Fruit fly (Drosophila melanogaster): ENCODE data around the gene CG4757.

CG4757 gene

DNA sequence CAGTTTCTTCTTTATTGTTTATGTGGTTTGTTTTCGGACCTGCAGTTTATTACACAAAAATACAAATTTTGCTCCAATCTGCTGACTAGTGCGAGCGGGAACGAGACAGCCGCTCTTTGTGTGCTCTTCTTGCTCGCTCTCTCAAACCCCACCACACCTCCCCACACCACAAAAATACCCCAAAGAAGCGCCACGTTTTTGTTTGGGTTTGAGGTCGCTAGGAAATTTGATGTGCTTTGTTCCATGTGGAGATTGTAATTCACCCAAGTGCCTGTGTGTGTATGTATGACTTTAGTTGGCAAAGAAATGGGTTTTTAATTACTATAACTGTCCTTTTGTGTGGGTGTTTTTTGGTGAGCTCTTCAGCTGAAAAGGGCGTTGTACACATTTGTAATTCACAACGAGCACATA lies 37.1 kb downstream of the CG4757 start:
- TF ChIP-seq Vsx2 (GFP tag; optimal IDR thresholded peaks at IDR 0.05; ENCODE audit: partially characterized antibody) (peak; percentile 8), rgr (GFP tag; optimal IDR thresholded peaks at IDR 0.05) (peak; percentile 21), sage (GFP tag; optimal IDR thresholded peaks at IDR 0.05) (no peak), CrebA (GFP tag; optimal IDR thresholded peaks at IDR 0.05; ENCODE audit: borderline replicate concordance) (peak; percentile 84), Jra (GFP tag; optimal IDR thresholded peaks at IDR 0.05) (no peak), woc (GFP tag; optimal IDR thresholded peaks at IDR 0.05) (peak; percentile 79), h (GFP tag; optimal IDR thresholded peaks at IDR 0.05) (peak; percentile 29), Dif (GFP tag; optimal IDR thresholded peaks at IDR 0.05; ENCODE audit: partially characterized antibody) (peak; percentile 19), dl (GFP tag; optimal IDR thresholded peaks at IDR 0.05; ENCODE audit: insufficient read depth in 1 of 2, partially characterized antibody in 2 of 2) (peak; percentile 12 to 53), foxo (GFP tag; optimal IDR thresholded peaks at IDR 0.05) (peak in 1 of 2 experiments; percentile 9), HLH106 (tag; optimal IDR thresholded peaks at IDR 0.05) (peak; percentile 21), Rel (GFP tag; optimal IDR thresholded peaks at IDR 0.05) (no peak), Rel (tag; optimal IDR thresholded peaks at IDR 0.05) (peak; percentile 75), lola (GFP tag; optimal IDR thresholded peaks at IDR 0.05) (no peak), fru (GFP tag; optimal IDR thresholded peaks at IDR 0.05) (no peak), psq (GFP tag; optimal IDR thresholded peaks at IDR 0.05) (peak; percentile 48), br (GFP tag; optimal IDR thresholded peaks at IDR 0.05) (peak; percentile 38), Hnf4 (GFP tag; optimal IDR thresholded peaks at IDR 0.05) (peak; percentile 5)

dm6 chr3R:11199227-11199835 lies 38.3 kb downstream of the CG4757 start:
- TF ChIP-seq h (GFP tag; optimal IDR thresholded peaks at IDR 0.05) (peak; percentile 36), Rel (GFP tag; optimal IDR thresholded peaks at IDR 0.05) (no peak), Rel (tag; optimal IDR thresholded peaks at IDR 0.05) (peak; percentile 47), pan (optimal IDR thresholded peaks at IDR 0.05) (no peak)

dm6 chr3R:11200042-11200884 lies 39.3 kb downstream of the CG4757 start:
- TF ChIP-seq dl (GFP tag; optimal IDR thresholded peaks at IDR 0.05; ENCODE audit: insufficient read depth in 1 of 2, partially characterized antibody in 2 of 2) (peak; percentile 48 to 81), Dif (GFP tag; optimal IDR thresholded peaks at IDR 0.05; ENCODE audit: partially characterized antibody) (peak; percentile 83), CG32264 (GFP tag; optimal IDR thresholded peaks at IDR 0.05) (no peak), Hr83 (GFP tag; optimal IDR thresholded peaks at IDR 0.05; ENCODE audit: poor library complexity, severe bottlenecking) (peak; percentile 21)

DNA sequence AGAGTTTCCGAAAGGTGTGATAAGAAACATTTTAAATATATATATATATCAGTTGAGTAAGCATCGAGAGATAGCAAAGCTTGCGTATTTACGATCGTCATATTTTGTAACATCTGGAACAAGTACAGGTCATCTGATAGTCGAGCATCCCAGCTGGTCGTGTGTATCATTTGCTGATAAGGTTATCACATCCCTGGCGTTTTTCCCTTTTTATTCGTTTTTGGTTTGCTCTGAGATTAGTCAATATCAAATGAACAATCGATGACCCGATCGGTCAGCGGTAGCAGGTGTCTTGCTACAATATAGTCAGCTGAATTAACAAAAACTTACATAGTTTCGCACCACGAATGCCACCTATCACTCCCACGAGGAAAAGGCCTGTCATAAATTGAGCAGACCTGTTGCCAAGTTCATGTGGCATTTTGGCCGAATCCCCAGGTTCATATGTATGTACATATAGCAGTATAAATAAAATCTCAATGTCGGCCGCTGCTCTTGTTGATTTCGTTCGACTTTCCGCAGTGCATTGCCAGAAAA lies 39.9 kb downstream of the CG4757 start:
- TF ChIP-seq dl (GFP tag; optimal IDR thresholded peaks at IDR 0.05; ENCODE audit: insufficient read depth in 1 of 2, partially characterized antibody in 2 of 2) (no peak), CG32264 (GFP tag; optimal IDR thresholded peaks at IDR 0.05) (peak; percentile 55), Myc (optimal IDR thresholded peaks at IDR 0.05) (no peak), sv (GFP tag; optimal IDR thresholded peaks at IDR 0.05) (peak; percentile 39), OdsH (GFP tag; optimal IDR thresholded peaks at IDR 0.05) (peak; percentile 85), Dif (GFP tag; optimal IDR thresholded peaks at IDR 0.05; ENCODE audit: partially characterized antibody) (no peak), Rel (GFP tag; optimal IDR thresholded peaks at IDR 0.05) (peak; percentile 77), Rel (tag; optimal IDR thresholded peaks at IDR 0.05) (peak; percentile 42), Hnf4 (GFP tag; optimal IDR thresholded peaks at IDR 0.05) (peak; percentile 50), dsf (GFP tag; optimal IDR thresholded peaks at IDR 0.05; ENCODE audit: borderline replicate concordance) (no peak), Vsx2 (GFP tag; optimal IDR thresholded peaks at IDR 0.05; ENCODE audit: partially characterized antibody) (no peak), brk (GFP tag; optimal IDR thresholded peaks at IDR 0.05) (peak; percentile 86), Dfd (GFP tag; optimal IDR thresholded peaks at IDR 0.05) (no peak), CG9705 (GFP tag; optimal IDR thresholded peaks at IDR 0.05) (no peak), ey (GFP tag; optimal IDR thresholded peaks at IDR 0.05) (peak; percentile 69), pan (optimal IDR thresholded peaks at IDR 0.05) (peak; percentile 61), N (GFP tag; optimal IDR thresholded peaks at IDR 0.05) (no peak), lola (GFP tag; optimal IDR thresholded peaks at IDR 0.05) (no peak), HLH106 (tag; optimal IDR thresholded peaks at IDR 0.05) (peak; percentile 65), psq (GFP tag; optimal IDR thresholded peaks at IDR 0.05) (peak; percentile 74), h (GFP tag; optimal IDR thresholded peaks at IDR 0.05) (peak; percentile 85), Jra (GFP tag; optimal IDR thresholded peaks at IDR 0.05) (no peak), foxo (GFP tag; optimal IDR thresholded peaks at IDR 0.05) (peak; percentile 39 to 81), CrebA (GFP tag; optimal IDR thresholded peaks at IDR 0.05; ENCODE audit: borderline replicate concordance) (no peak), usp (GFP tag; optimal IDR thresholded peaks at IDR 0.05) (no peak), tai (GFP tag; optimal IDR thresholded peaks at IDR 0.05) (no peak), GATAd (GFP tag; optimal IDR thresholded peaks at IDR 0.05) (no peak), fru (GFP tag; optimal IDR thresholded peaks at IDR 0.05) (peak; percentile 76), dmrt93B (GFP tag; optimal IDR thresholded peaks at IDR 0.05) (peak; percentile 32), Abd-B (GFP tag; optimal IDR thresholded peaks at IDR 0.05) (no peak), Hr78 (GFP tag; optimal IDR thresholded peaks at IDR 0.05) (no peak), Mio (GFP tag; optimal IDR thresholded peaks at IDR 0.05) (no peak), woc (GFP tag; optimal IDR thresholded peaks at IDR 0.05) (peak; percentile 53), br (GFP tag; optimal IDR thresholded peaks at IDR 0.05) (peak; percentile 56), Hr83 (GFP tag; optimal IDR thresholded peaks at IDR 0.05; ENCODE audit: poor library complexity, severe bottlenecking) (no peak), rgr (GFP tag; optimal IDR thresholded peaks at IDR 0.05) (peak; percentile 86)
